Fruit fly (Drosophila melanogaster) whole organism, embryonic: ENCODE data around the gene CG4313.
A peak's percentile ranks its signal among the peaks of the same experiment; 100 is the strongest.

ENCODE experiments used
- Bgb ChIP-seq: fragments of 200-800 bp; sonication (Bioruptor generic); IDR thresholded peaks from 2 replicates; pipeline ENCODE4 v1.3.6; 2022; ENCODE audit warnings: missing biosample characterization, missing genetic modification characterization; ENCODE audit not compliant: partially characterized antibody
- CG12769 ChIP-seq: fragments of 200-800 bp; sonication (Bioruptor generic); optimal IDR thresholded peaks from 2 replicates; lab custom pipeline; 2019; ENCODE audit warnings: missing biosample characterization, mild to moderate bottlenecking, missing genetic modification characterization, moderate library complexity
- CG13287 ChIP-seq: fragments of 200-800 bp; sonication (Bioruptor generic); IDR thresholded peaks from 2 replicates; pipeline ENCODE4 v1.3.6; 2022; ENCODE audit warnings: missing biosample characterization, missing genetic modification characterization; ENCODE audit not compliant: partially characterized antibody
- CG14860 ChIP-seq: fragments of 200-800 bp; sonication (Bioruptor generic); IDR thresholded peaks from 3 replicates; pipeline ENCODE4 v1.3.6; 2022; ENCODE audit warnings: missing biosample characterization, missing genetic modification characterization; ENCODE audit not compliant: partially characterized antibody
- CG16813 ChIP-seq: fragments of 200-800 bp; sonication (Bioruptor generic); IDR thresholded peaks from 3 replicates; pipeline ENCODE4 v1.3.6; 2022; ENCODE audit warnings: missing biosample characterization, missing genetic modification characterization; ENCODE audit not compliant: partially characterized antibody
- CG2129 ChIP-seq: fragments of 200-800 bp; sonication (Bioruptor generic); IDR thresholded peaks from 2 replicates; pipeline ENCODE4 v1.3.6; 2022; ENCODE audit warnings: missing biosample characterization, missing genetic modification characterization; ENCODE audit not compliant: partially characterized antibody
- CG31441 ChIP-seq: fragments of 200-800 bp; sonication (Bioruptor generic); IDR thresholded peaks from 2 replicates; pipeline ENCODE4 v1.3.6; 2022; ENCODE audit warnings: missing biosample characterization, missing genetic modification characterization
- CG3163 ChIP-seq: fragments of 200-800 bp; sonication (Bioruptor generic); optimal IDR thresholded peaks from 3 replicates; lab custom pipeline; 2016; ENCODE audit warnings: missing biosample characterization, missing genetic modification characterization
- CG34224 ChIP-seq: fragments of 200-800 bp; sonication (Bioruptor generic); IDR thresholded peaks from 3 replicates; pipeline ENCODE4 v1.3.6; 2022; ENCODE audit warnings: missing biosample characterization, missing genetic modification characterization; ENCODE audit not compliant: partially characterized antibody
- CG6791 ChIP-seq: fragments of 200-800 bp; sonication (Bioruptor generic); IDR thresholded peaks from 3 replicates; pipeline ENCODE4 v1.3.6; 2022; ENCODE audit warnings: missing biosample characterization, missing genetic modification characterization; ENCODE audit not compliant: partially characterized antibody
- CG7372 ChIP-seq: fragments of 200-800 bp; sonication (Bioruptor generic); IDR thresholded peaks from 2 replicates; pipeline ENCODE4 v1.3.6; 2022; ENCODE audit warnings: missing biosample characterization, missing genetic modification characterization
- CG9609 ChIP-seq: fragments of 200-800 bp; sonication (Bioruptor generic); optimal IDR thresholded peaks from 3 replicates; lab custom pipeline; 2016; ENCODE audit warnings: missing biosample characterization, missing genetic modification characterization
- CG9797 ChIP-seq: fragments of 200-800 bp; sonication (Bioruptor generic); optimal IDR thresholded peaks from 3 replicates; lab custom pipeline; 2018; ENCODE audit warnings: missing biosample characterization, mild to moderate bottlenecking, missing genetic modification characterization
- Camta ChIP-seq: fragments of 200-800 bp; sonication (Bioruptor generic); optimal IDR thresholded peaks from 2 replicates; lab custom pipeline; 2016; ENCODE audit warnings: missing biosample characterization, missing genetic modification characterization
- Dll ChIP-seq: fragments of 200-800 bp; sonication (Bioruptor generic); IDR thresholded peaks from 4 replicates; pipeline ENCODE4 v1.3.6; 2022; ENCODE audit warnings: missing biosample characterization, missing genetic modification characterization; ENCODE audit not compliant: partially characterized antibody
- Doc3 ChIP-seq: fragments of 200-800 bp; sonication (Bioruptor generic); IDR thresholded peaks from 3 replicates; pipeline ENCODE4 v1.3.6; 2022; ENCODE audit warnings: missing biosample characterization, missing genetic modification characterization; ENCODE audit not compliant: partially characterized antibody
- Dref ChIP-seq: fragments of 200-800 bp; sonication (Bioruptor generic); IDR thresholded peaks from 2 replicates; pipeline ENCODE4 v1.3.6; 2022; ENCODE audit warnings: missing biosample characterization, missing genetic modification characterization
- Eip74EF ChIP-seq, 2 experiments: fragments of 200-800 bp in 1 of 2; fragments of >200 bp in 1 of 2; sonication (Bioruptor generic) in 1 of 2; optimal IDR thresholded peaks; 2 replicates each; lab custom pipeline; 2017 to 2019; ENCODE audit warnings: missing biosample characterization in 2 of 2, missing genetic modification characterization in 2 of 2, mild to moderate bottlenecking in 1 of 2, moderate library complexity in 1 of 2
- HLH4C ChIP-seq: fragments of 200-800 bp; sonication (Bioruptor generic); IDR thresholded peaks from 3 replicates; pipeline ENCODE4 v1.3.6; 2022; ENCODE audit warnings: missing biosample characterization, missing genetic modification characterization; ENCODE audit not compliant: partially characterized antibody
- MBD-R2 ChIP-seq: fragments of 200-800 bp; sonication (Bioruptor generic); IDR thresholded peaks from 2 replicates; pipeline ENCODE4 v1.3.6; 2022; ENCODE audit warnings: missing biosample characterization, missing genetic modification characterization
- MESR4 ChIP-seq: fragments of 200-800 bp; sonication (Bioruptor generic); optimal IDR thresholded peaks from 2 replicates; lab custom pipeline; 2018; ENCODE audit warnings: missing biosample characterization, mild to moderate bottlenecking, missing genetic modification characterization, moderate library complexity
- Opbp ChIP-seq: fragments of 200-800 bp; sonication (Bioruptor generic); IDR thresholded peaks from 3 replicates; pipeline ENCODE4 v1.3.6; 2022; ENCODE audit warnings: missing biosample characterization, missing genetic modification characterization; ENCODE audit not compliant: partially characterized antibody
- Poxn ChIP-seq: fragments of 200-800 bp; sonication (Bioruptor generic); IDR thresholded peaks from 2 replicates; pipeline ENCODE4 v1.3.6; 2022; ENCODE audit warnings: missing biosample characterization, missing genetic modification characterization
- Scr ChIP-seq: fragments of 200-800 bp; sonication (Bioruptor generic); IDR thresholded peaks from 2 replicates; pipeline ENCODE4 v1.3.6; 2022; ENCODE audit warnings: missing biosample characterization, missing genetic modification characterization; ENCODE audit not compliant: partially characterized antibody
- Tbp ChIP-seq: fragments of >200 bp; optimal IDR thresholded peaks from 2 replicates; lab custom pipeline; 2018; ENCODE audit warnings: missing biosample characterization, missing genetic modification characterization
- YL-1 ChIP-seq: fragments of 200-800 bp; sonication (Bioruptor generic); optimal IDR thresholded peaks from 3 replicates; lab custom pipeline; 2017; ENCODE audit warnings: missing biosample characterization, mild to moderate bottlenecking, missing genetic modification characterization
- amos ChIP-seq: fragments of 200-800 bp; sonication (Bioruptor generic); IDR thresholded peaks from 2 replicates; pipeline ENCODE4 v1.3.6; 2022; ENCODE audit warnings: missing biosample characterization, missing genetic modification characterization; ENCODE audit not compliant: partially characterized antibody
- bbx ChIP-seq: fragments of 200-800 bp; sonication (Bioruptor generic); IDR thresholded peaks from 2 replicates; pipeline ENCODE4 v1.3.6; 2022; ENCODE audit warnings: missing biosample characterization, missing genetic modification characterization; ENCODE audit not compliant: partially characterized antibody
- chinmo ChIP-seq: fragments of 200-800 bp; sonication (Bioruptor generic); IDR thresholded peaks from 4 replicates; pipeline ENCODE4 v1.3.6; 2022; ENCODE audit warnings: missing biosample characterization, missing genetic modification characterization; ENCODE audit not compliant: partially characterized antibody
- crp ChIP-seq, 2 experiments: fragments of 200-800 bp; sonication (Bioruptor generic); optimal IDR thresholded peaks; 2 replicates in 1 of 2; 3 replicates in 1 of 2; lab custom pipeline; 2017; ENCODE audit warnings: missing biosample characterization in 2 of 2, missing genetic modification characterization in 2 of 2, mild to moderate bottlenecking in 1 of 2, moderate library complexity in 1 of 2
- eyg ChIP-seq: fragments of 200-800 bp; sonication (Bioruptor generic); optimal IDR thresholded peaks from 3 replicates; lab custom pipeline; 2016; ENCODE audit warnings: missing biosample characterization, missing genetic modification characterization
- hb ChIP-seq: fragments of 200-800 bp; sonication (Bioruptor generic); IDR thresholded peaks from 3 replicates; pipeline ENCODE4 v1.3.6; 2022; ENCODE audit warnings: missing biosample characterization, missing genetic modification characterization; ENCODE audit not compliant: partially characterized antibody
- hbn ChIP-seq: fragments of 200-800 bp; sonication (Bioruptor generic); IDR thresholded peaks from 2 replicates; pipeline ENCODE4 v1.3.6; 2022; ENCODE audit warnings: missing biosample characterization, missing genetic modification characterization; ENCODE audit not compliant: partially characterized antibody
- lola ChIP-seq, 3 experiments: fragments of >200 bp in 2 of 3; fragments of 200-800 bp in 1 of 3; sonication (Bioruptor generic) in 1 of 3; optimal IDR thresholded peaks; 2 replicates each; lab custom pipeline; 2017 to 2019; ENCODE audit warnings: missing biosample characterization in 3 of 3, missing genetic modification characterization in 3 of 3, mild to moderate bottlenecking in 1 of 3, moderate library complexity in 1 of 3
- mld ChIP-seq: fragments of 200-800 bp; sonication (Bioruptor generic); IDR thresholded peaks from 3 replicates; pipeline ENCODE4 v1.3.6; 2022; ENCODE audit warnings: missing biosample characterization, missing genetic modification characterization; ENCODE audit not compliant: partially characterized antibody
- nerfin-2 ChIP-seq: fragments of 200-800 bp; sonication (Bioruptor generic); IDR thresholded peaks from 2 replicates; pipeline ENCODE4 v1.3.6; 2022; ENCODE audit warnings: missing biosample characterization, missing genetic modification characterization; ENCODE audit not compliant: partially characterized antibody
- pzg ChIP-seq: fragments of 200-800 bp; sonication (Bioruptor generic); optimal IDR thresholded peaks from 3 replicates; lab custom pipeline; 2018; ENCODE audit warnings: missing biosample characterization, mild to moderate bottlenecking, missing genetic modification characterization, moderate library complexity
- schlank ChIP-seq: fragments of 200-800 bp; sonication (Bioruptor generic); optimal IDR thresholded peaks from 2 replicates; lab custom pipeline; 2018; ENCODE audit warnings: missing biosample characterization, mild to moderate bottlenecking, missing genetic modification characterization
- scrt ChIP-seq: fragments of 200-800 bp; sonication (Bioruptor generic); optimal IDR thresholded peaks from 2 replicates; lab custom pipeline; 2018; ENCODE audit warnings: missing biosample characterization, mild to moderate bottlenecking, missing genetic modification characterization, moderate library complexity
- sna ChIP-seq: fragments of 200-800 bp; sonication (Bioruptor generic); IDR thresholded peaks from 2 replicates; pipeline ENCODE4 v1.3.6; 2022; ENCODE audit warnings: missing biosample characterization, missing genetic modification characterization; ENCODE audit not compliant: partially characterized antibody
- tna ChIP-seq: fragments of 200-800 bp; sonication (Bioruptor generic); IDR thresholded peaks from 2 replicates; pipeline ENCODE4 v1.3.6; 2022; ENCODE audit warnings: missing biosample characterization, missing genetic modification characterization; ENCODE audit not compliant: partially characterized antibody
- unc-4 ChIP-seq: fragments of 200-800 bp; sonication (Bioruptor generic); IDR thresholded peaks from 2 replicates; pipeline ENCODE4 v1.3.6; 2022; ENCODE audit warnings: missing biosample characterization, missing genetic modification characterization; ENCODE audit not compliant: partially characterized antibody
- zen2 ChIP-seq: fragments of 200-800 bp; sonication (Bioruptor generic); IDR thresholded peaks from 3 replicates; pipeline ENCODE4 v1.3.6; 2022; ENCODE audit warnings: missing biosample characterization, missing genetic modification characterization; ENCODE audit not compliant: partially characterized antibody
- zfh2 ChIP-seq: fragments of 200-800 bp; sonication (Bioruptor generic); optimal IDR thresholded peaks from 2 replicates; lab custom pipeline; 2016; ENCODE audit warnings: missing biosample characterization, missing genetic modification characterization

Gene CG4313

dm6 chrX:2008953-2009452 is 32.7 kb upstream of the CG4313 start, which contains the start of gene PIG-K:
PIG-K (minus strand) TSS chrX:2009364.
- no peak for TF ChIP-seq scrt
- TF ChIP-seq zfh2 (GFP tag; lab: Kevin White, UChicago), result no peak
- TF ChIP-seq CG31441, result no peak
- peak; percentile 38 for TF ChIP-seq pzg (GFP tag; lab: Kevin White, UChicago)
- 0 out of 2 replicates have a peak, but pooled peaks have one; percentile 45 for TF ChIP-seq tna (GFP tag; lab: Robert Waterston, UW)
- TF ChIP-seq lola (GFP tag; optimal IDR thresholded peaks at IDR 0.05; lab: Kevin White, UChicago), result no peak
- peak; percentile 66 for TF ChIP-seq CG34224 (GFP tag; lab: Robert Waterston, UW)
- TF ChIP-seq Eip74EF (GFP tag; optimal IDR thresholded peaks at IDR 0.05; lab: Kevin White, UChicago), result no peak
- no peak for TF ChIP-seq schlank (tag; lab: Kevin White, UChicago)
- peak; percentile 67 for TF ChIP-seq Dref
- TF ChIP-seq CG9609, result no peak
- peak; percentile 47 for TF ChIP-seq CG9797 (GFP tag; lab: Kevin White, UChicago)
- peak; percentile 52; the same call in 2 of the 3 replicates for TF ChIP-seq CG14860
- no peak for TF ChIP-seq Camta
- TF ChIP-seq nerfin-2 (GFP tag; lab: Robert Waterston, UW), result peak; percentile 52; the same call in 1 of the 2 replicates
- peak; percentile 28; the same call in 1 of the 3 replicates for TF ChIP-seq mld (GFP tag; lab: Robert Waterston, UW)
- TF ChIP-seq CG2129, result peak; percentile 19; the same call in 1 of the 2 replicates
- TF ChIP-seq MESR4 (GFP tag; lab: Kevin White, UChicago), result peak; percentile 61
- TF ChIP-seq YL-1, result peak; percentile 27
- 0 out of 4 replicates have a peak, but pooled peaks have one; percentile 28 for TF ChIP-seq chinmo (GFP tag; lab: Robert Waterston, UW)
- TF ChIP-seq Scr (GFP tag; lab: Robert Waterston, UW), result peak; percentile 64
- peak; percentile 61; the same call in 1 of the 2 replicates for TF ChIP-seq amos (GFP tag; lab: Robert Waterston, UW)
- peak; percentile 63 for TF ChIP-seq zen2 (GFP tag; lab: Robert Waterston, UW)
- peak; percentile 71 for TF ChIP-seq sna (GFP tag; lab: Robert Waterston, UW)
- TF ChIP-seq Tbp (GFP tag; lab: Kevin White, UChicago), result no peak
- TF ChIP-seq CG16813 (GFP tag; lab: Robert Waterston, UW), result peak; percentile 44; the same call in 1 of the 3 replicates
- 0 out of 3 replicates have a peak, but pooled peaks have one; percentile 20 for TF ChIP-seq Doc3 (GFP tag; lab: Robert Waterston, UW)
- peak; percentile 30; the same call in 1 of the 2 replicates for TF ChIP-seq Bgb (GFP tag; lab: Robert Waterston, UW)
- TF ChIP-seq CG6791 (GFP tag; lab: Robert Waterston, UW), result peak; percentile 66; the same call in 2 of the 3 replicates
- peak; percentile 55 for TF ChIP-seq bbx (GFP tag; lab: Robert Waterston, UW)
- TF ChIP-seq HLH4C, result peak; percentile 44; the same call in 2 of the 3 replicates
- TF ChIP-seq hbn (GFP tag; lab: Robert Waterston, UW), result 0 out of 2 replicates have a peak, but pooled peaks have one; percentile 24
- TF ChIP-seq Poxn, result no peak
- peak; percentile 60 for TF ChIP-seq unc-4 (GFP tag; lab: Robert Waterston, UW)
- peak; percentile 62 for TF ChIP-seq MBD-R2 (GFP tag; lab: Robert Waterston, UW)
- TF ChIP-seq eyg (GFP tag; lab: Kevin White, UChicago), result no peak
- TF ChIP-seq crp (GFP tag; optimal IDR thresholded peaks at IDR 0.05; lab: Kevin White, UChicago), result peak in 1 of 2 experiments; percentile 79
- peak; percentile 55; the same call in 2 of the 4 replicates for TF ChIP-seq Dll (GFP tag; lab: Robert Waterston, UW)
- TF ChIP-seq CG12769 (tag; lab: Kevin White, UChicago), result no peak
- peak; percentile 57 for TF ChIP-seq CG13287 (GFP tag; lab: Robert Waterston, UW)
- TF ChIP-seq hb (GFP tag; lab: Robert Waterston, UW), result peak; percentile 61; the same call in 1 of the 3 replicates
- no peak for TF ChIP-seq CG7372 (GFP tag; lab: Robert Waterston, UW)
- peak; percentile 68; the same call in 2 of the 3 replicates for TF ChIP-seq Opbp (GFP tag; lab: Robert Waterston, UW)
- no peak for TF ChIP-seq CG3163 (GFP tag; lab: Kevin White, UChicago)
